Worm (Caenorhabditis elegans) whole organism, late embryonic: ENCODE measurements around the gene srt-42.

ENCODE experiments used
- F13H6.1 ChIP-seq: sonication (generic microtip); optimal IDR thresholded peaks from 2 replicates; lab custom pipeline; 2016; ENCODE audit warnings: missing genetic modification characterization, missing compliant biosample characterization
- K09A11.1 ChIP-seq: sonication (generic microtip); optimal IDR thresholded peaks from 2 replicates; lab custom pipeline; 2017; ENCODE audit warnings: antibody characterized with exemption, mild to moderate bottlenecking, missing genetic modification characterization, missing compliant biosample characterization; ENCODE audit not compliant: insufficient read depth
- ahr-1 ChIP-seq: sonication (generic microtip); optimal IDR thresholded peaks from 2 replicates; lab custom pipeline; 2016; ENCODE audit warnings: missing genetic modification characterization, missing compliant biosample characterization
- ceh-19 ChIP-seq: fragments of 200-800 bp; sonication (Bioruptor generic); optimal IDR thresholded peaks from 2 replicates; lab custom pipeline; 2018; ENCODE audit warnings: mild to moderate bottlenecking, missing genetic modification characterization, missing compliant biosample characterization
- ceh-24 ChIP-seq: sonication (generic microtip); optimal IDR thresholded peaks from 2 replicates; lab custom pipeline; 2016; ENCODE audit warnings: mild to moderate bottlenecking, missing genetic modification characterization, missing compliant biosample characterization
- ceh-30 ChIP-seq: fragments of 150-350 bp; optimal IDR thresholded peaks from 2 replicates; lab custom pipeline; 2014; ENCODE audit warnings: missing biosample characterization, missing genetic modification characterization
- ceh-31 ChIP-seq: sonication (generic microtip); optimal IDR thresholded peaks from 2 replicates; lab custom pipeline; 2016; ENCODE audit warnings: missing genetic modification characterization, missing compliant biosample characterization
- ceh-34 ChIP-seq: sonication (generic microtip); optimal IDR thresholded peaks from 2 replicates; lab custom pipeline; 2016; ENCODE audit warnings: mild to moderate bottlenecking, missing genetic modification characterization, missing compliant biosample characterization
- ceh-45 ChIP-seq: fragments of 200-800 bp; sonication (Bioruptor generic); IDR thresholded peaks from 2 replicates; pipeline ENCODE4 v1.3.6; 2022; ENCODE audit warnings: missing genetic modification reagents, missing genetic modification characterization, missing compliant biosample characterization
- ceh-6 ChIP-seq: fragments of 200-800 bp; sonication (Bioruptor generic); optimal IDR thresholded peaks from 2 replicates; lab custom pipeline; 2018; ENCODE audit warnings: mild to moderate bottlenecking, missing genetic modification characterization, missing compliant biosample characterization
- ceh-9 ChIP-seq: sonication (generic microtip); optimal IDR thresholded peaks from 2 replicates; lab custom pipeline; 2016; ENCODE audit warnings: mild to moderate bottlenecking, missing genetic modification characterization, inconsistent platforms, missing compliant biosample characterization
- dve-1 ChIP-seq: sonication (generic microtip); optimal IDR thresholded peaks from 2 replicates; lab custom pipeline; 2017; ENCODE audit warnings: antibody characterized with exemption, mild to moderate bottlenecking, missing genetic modification characterization, missing compliant biosample characterization
- elt-2 ChIP-seq: sonication (generic microtip); optimal IDR thresholded peaks from 2 replicates; lab custom pipeline; 2016; ENCODE audit warnings: missing genetic modification reagents, missing genetic modification characterization, missing compliant biosample characterization
- fkh-6 ChIP-seq: sonication (generic microtip); optimal IDR thresholded peaks from 2 replicates; lab custom pipeline; 2016; ENCODE audit warnings: missing genetic modification characterization, missing compliant biosample characterization
- gmeb-2 ChIP-seq: sonication (generic microtip); optimal IDR thresholded peaks from 2 replicates; lab custom pipeline; 2016; ENCODE audit warnings: missing genetic modification characterization, inconsistent platforms, missing compliant biosample characterization
- hlh-15 ChIP-seq: sonication (generic microtip); optimal IDR thresholded peaks from 2 replicates; lab custom pipeline; 2016; ENCODE audit warnings: missing genetic modification characterization, missing compliant biosample characterization
- lim-6 ChIP-seq: sonication (generic microtip); optimal IDR thresholded peaks from 2 replicates; lab custom pipeline; 2016; ENCODE audit warnings: missing genetic modification characterization, missing compliant biosample characterization
- lin-11 ChIP-seq: fragments of 200-800 bp; sonication (Bioruptor generic); optimal IDR thresholded peaks from 2 replicates; lab custom pipeline; 2018; ENCODE audit warnings: mild to moderate bottlenecking, missing genetic modification characterization, missing compliant biosample characterization
- madf-2 ChIP-seq: sonication (generic microtip); optimal IDR thresholded peaks from 2 replicates; lab custom pipeline; 2017; ENCODE audit warnings: missing genetic modification characterization, missing compliant biosample characterization
- mec-3 ChIP-seq: sonication (generic microtip); optimal IDR thresholded peaks from 2 replicates; lab custom pipeline; 2016; ENCODE audit warnings: borderline replicate concordance, missing genetic modification characterization, missing compliant biosample characterization
- nhr-11 ChIP-seq: fragments of 150-350 bp; optimal IDR thresholded peaks from 2 replicates; lab custom pipeline; 2014; ENCODE audit warnings: missing biosample characterization, missing genetic modification characterization
- odd-2 ChIP-seq: sonication (generic microtip); optimal IDR thresholded peaks from 2 replicates; lab custom pipeline; 2017; ENCODE audit warnings: antibody characterized with exemption, mild to moderate bottlenecking, missing genetic modification characterization, missing compliant biosample characterization
- pat-9 ChIP-seq: fragments of 200-800 bp; sonication (Bioruptor generic); optimal IDR thresholded peaks from 2 replicates; lab custom pipeline; 2018; ENCODE audit warnings: mild to moderate bottlenecking, missing genetic modification characterization, moderate library complexity, missing compliant biosample characterization
- pha-2 ChIP-seq: sonication (generic microtip); optimal IDR thresholded peaks from 2 replicates; lab custom pipeline; 2017; ENCODE audit warnings: mild to moderate bottlenecking, missing genetic modification characterization, missing compliant biosample characterization
- pqm-1 ChIP-seq: sonication (generic microtip); optimal IDR thresholded peaks from 2 replicates; lab custom pipeline; 2016; ENCODE audit warnings: missing genetic modification characterization, missing compliant biosample characterization
- pros-1 ChIP-seq: fragments of 150-350 bp; optimal IDR thresholded peaks from 2 replicates; lab custom pipeline; 2014; ENCODE audit warnings: missing biosample characterization, missing genetic modification reagents, missing genetic modification characterization
- rnt-1 ChIP-seq: sonication (generic microtip); optimal IDR thresholded peaks from 2 replicates; lab custom pipeline; 2016; ENCODE audit warnings: missing genetic modification characterization, missing compliant biosample characterization
- sdc-2 ChIP-seq: sonication (generic microtip); optimal IDR thresholded peaks from 2 replicates; lab custom pipeline; 2016; ENCODE audit warnings: missing genotype, missing genetic modification characterization, missing compliant biosample characterization
- sox-4 ChIP-seq: sonication (generic microtip); optimal IDR thresholded peaks from 2 replicates; lab custom pipeline; 2017; ENCODE audit warnings: mild to moderate bottlenecking, missing genetic modification characterization, inconsistent platforms, missing compliant biosample characterization
- ttx-3 ChIP-seq: sonication (generic microtip); optimal IDR thresholded peaks from 2 replicates; lab custom pipeline; 2016; ENCODE audit warnings: missing genetic modification reagents, missing genetic modification characterization, missing compliant biosample characterization
- unc-3 ChIP-seq, 2 experiments: fragments of 200-800 bp in 1 of 2; sonication (Bioruptor generic) in 1 of 2; sonication (generic microtip) in 1 of 2; conservative IDR thresholded peaks in 1 of 2; optimal IDR thresholded peaks in 1 of 2; 2 replicates each; pipeline versions ENCODE4 v1.3.6 to Lab custom; 2016 to 2022; ENCODE audit warnings: missing compliant biosample characterization in 2 of 2, missing genetic modification characterization in 2 of 2, missing genetic modification reagents in 1 of 2
- unc-86 ChIP-seq: sonication (generic microtip); optimal IDR thresholded peaks from 2 replicates; lab custom pipeline; 2016; ENCODE audit warnings: missing genetic modification characterization, missing compliant biosample characterization
- ztf-16 ChIP-seq: sonication (generic microtip); optimal IDR thresholded peaks from 2 replicates; lab custom pipeline; 2017; ENCODE audit warnings: missing genetic modification characterization, missing compliant biosample characterization

srt-42 gene

DNA sequence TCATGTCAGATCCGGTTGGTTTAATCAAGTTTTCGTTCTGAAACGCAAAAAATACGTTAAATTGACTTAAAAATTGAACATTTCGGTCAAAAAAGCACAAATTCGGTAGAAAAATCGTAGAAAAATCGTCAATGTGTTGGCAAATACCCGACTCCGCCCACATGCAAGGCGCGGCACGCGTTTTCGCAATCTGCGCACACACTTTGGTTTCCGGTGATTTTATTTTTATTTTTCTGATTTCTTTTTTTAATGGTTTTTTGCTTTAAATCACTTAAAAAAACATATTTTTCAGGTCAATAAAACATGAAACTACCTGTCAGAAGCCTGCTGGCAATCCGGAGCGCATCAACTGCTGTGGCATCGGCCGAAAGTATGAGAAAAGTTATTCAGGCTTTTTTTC lies 14.0 kb downstream of the srt-42 start, which contains the start of the genes gly-7 and mrpl-39 (continued):
- TF ChIP-seq ztf-16 (tag; lab: Kevin White, UChicago) (peak; percentile 47), ceh-19 (GFP tag; lab: Kevin White, UChicago) (peak; percentile 14), lin-11 (peak; percentile 61), pat-9 (tag; lab: Kevin White, UChicago) (peak; percentile 48), sox-4 (tag; lab: Kevin White, UChicago) (peak; percentile 44), pha-2 (tag; lab: Kevin White, UChicago) (peak; percentile 33), gmeb-2 (tag; lab: Kevin White, UChicago) (peak; percentile 47), rnt-1 (tag; lab: Kevin White, UChicago) (no peak), elt-2 (tag; lab: Kevin White, UChicago) (peak; percentile 53), lim-6 (tag; lab: Kevin White, UChicago) (no peak), hlh-15 (tag; lab: Kevin White, UChicago) (peak; percentile 8), mec-3 (tag; lab: Kevin White, UChicago) (no peak), unc-86 (tag; lab: Kevin White, UChicago) (peak; percentile 27), dve-1 (tag; lab: Kevin White, UChicago) (no peak), pqm-1 (tag; lab: Kevin White, UChicago) (no peak), ceh-34 (tag; lab: Kevin White, UChicago) (peak; percentile 15)

DNA sequence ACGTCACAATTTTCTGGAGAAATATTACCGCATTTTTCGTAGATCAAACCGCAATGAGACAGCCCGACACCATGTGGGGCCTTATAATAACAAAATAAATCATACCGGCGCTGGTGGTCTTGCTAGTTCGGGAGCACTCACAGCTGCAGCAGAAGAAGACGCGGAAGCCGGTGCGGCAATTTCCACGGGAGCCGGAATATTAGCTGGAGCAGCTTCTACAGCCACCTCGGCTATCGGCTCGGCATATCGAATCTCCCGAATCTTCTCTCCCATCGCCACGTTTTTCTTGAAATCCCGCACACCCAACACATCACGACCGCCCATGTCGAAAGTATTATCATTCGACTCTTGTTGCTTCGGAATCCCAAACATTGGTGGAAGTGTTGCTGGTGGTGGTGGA lies 17.3 kb downstream of the srt-42 start:
- TF ChIP-seq fkh-6 (tag; lab: Kevin White, UChicago) (no peak), pha-2 (tag; lab: Kevin White, UChicago) (no peak), ceh-9 (tag; lab: Kevin White, UChicago) (no peak), ttx-3 (tag; lab: Kevin White, UChicago) (no peak), odd-2 (tag; lab: Kevin White, UChicago) (no peak), ahr-1 (tag; lab: Kevin White, UChicago) (no peak), ceh-45 (GFP tag; lab: Robert Waterston, UW) (no peak), ceh-6 (no peak), ceh-30 (tag; lab: Kevin White, UChicago) (no peak)

DNA sequence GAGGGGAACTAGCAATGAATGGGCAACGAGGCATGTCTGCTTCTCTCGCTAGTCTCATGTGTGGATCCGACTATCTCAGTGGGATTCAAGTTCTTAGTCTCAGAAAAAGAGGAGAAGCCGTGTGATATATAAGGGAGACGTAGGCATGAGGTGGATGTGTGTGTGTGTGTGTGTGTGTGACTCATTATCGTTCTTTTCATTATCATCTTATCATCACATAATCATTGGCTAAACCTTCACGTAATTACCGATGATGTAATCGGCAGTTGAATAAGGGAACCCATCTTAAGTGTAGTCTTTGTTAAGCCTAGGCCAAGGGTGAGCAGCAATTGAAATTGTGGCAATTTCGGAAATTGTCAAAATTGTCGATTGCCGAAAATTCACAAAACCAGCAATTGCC lies 22.7 kb downstream of the srt-42 start, which contains the start of gene Y32G9B.1:
Gene Y32G9B.1, minus strand, starts transcription at position 101 of the 400 bp plus-strand sequence.
- TF ChIP-seq elt-2 (tag; lab: Kevin White, UChicago) (peak; percentile 29), ceh-45 (GFP tag; lab: Robert Waterston, UW) (no peak)

DNA sequence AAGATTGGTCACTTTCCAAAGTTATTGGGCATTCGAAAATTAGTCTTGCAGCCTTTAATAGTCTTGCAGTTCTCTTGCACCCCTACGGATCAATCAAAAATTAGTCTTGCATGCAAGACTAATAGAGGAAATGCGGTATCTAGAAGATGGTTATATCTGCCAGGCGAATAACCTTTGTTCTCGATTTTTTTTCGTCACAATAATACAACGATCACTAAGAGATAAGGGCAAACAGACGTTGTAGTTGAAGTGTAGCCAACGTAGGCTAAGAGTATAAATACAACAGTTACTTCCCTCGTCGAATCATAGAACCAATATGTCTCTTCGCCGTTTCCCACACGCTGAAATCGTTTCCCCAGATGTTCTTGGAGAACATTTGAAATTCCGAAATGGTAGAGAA lies 34.5 kb downstream of the srt-42 start, which contains the start of gene T10B5.8:
Gene T10B5.8, plus strand, starts transcription at position 301 of the 400 bp plus-strand sequence.
- TF ChIP-seq madf-2 (tag; lab: Kevin White, UChicago) = no peak
- no peak for TF ChIP-seq ceh-31 (tag; lab: Kevin White, UChicago)
- no peak for TF ChIP-seq pqm-1 (tag; lab: Kevin White, UChicago)
- TF ChIP-seq nhr-11 (tag; lab: Kevin White, UChicago) = no peak
- TF ChIP-seq K09A11.1 (tag; lab: Kevin White, UChicago) = no peak
- no peak for TF ChIP-seq F13H6.1 (tag; lab: Kevin White, UChicago)
- no peak for TF ChIP-seq ceh-9 (tag; lab: Kevin White, UChicago)
- TF ChIP-seq ceh-24 (tag; lab: Kevin White, UChicago) = no peak
- no peak for TF ChIP-seq ceh-45 (GFP tag; lab: Robert Waterston, UW)
- TF ChIP-seq pat-9 (tag; lab: Kevin White, UChicago) = no peak
- TF ChIP-seq pha-2 (tag; lab: Kevin White, UChicago) = no peak
- TF ChIP-seq sdc-2 (tag; lab: Kevin White, UChicago) = no peak
- no peak for TF ChIP-seq unc-3 (GFP tag; conservative IDR thresholded peaks at IDR 0.05; lab: Robert Waterston, UW)
- TF ChIP-seq unc-3 (tag; optimal IDR thresholded peaks at IDR 0.05; lab: Kevin White, UChicago) = no peak
- no peak for TF ChIP-seq pros-1 (tag; lab: Kevin White, UChicago)
